Worm (Caenorhabditis elegans) whole organism, L1 larva: Measurements from ENCODE around the gene T28A11.3.

Experiments used
- C34B4.2 ChIP-seq: sonication (generic microtip); optimal IDR thresholded peaks from 2 replicates; lab custom pipeline; 2017; ENCODE audit warnings: mild to moderate bottlenecking, missing genetic modification characterization, missing compliant biosample characterization
- alr-1 ChIP-seq: fragments of 200-800 bp; sonication (Bioruptor generic); optimal IDR thresholded peaks from 2 replicates; lab custom pipeline; 2018; ENCODE audit warnings: borderline replicate concordance, mild to moderate bottlenecking, missing genetic modification characterization, missing compliant biosample characterization
- aly-2 ChIP-seq: fragments of 150-350 bp; optimal IDR thresholded peaks from 2 replicates; lab custom pipeline; 2014; ENCODE audit warnings: missing biosample characterization, missing genetic modification characterization
- ceh-82 ChIP-seq, 3 experiments: fragments of 150-350 bp in 1 of 3; sonication (generic microtip) in 2 of 3; optimal IDR thresholded peaks; 2 replicates each; lab custom pipeline; 2014 to 2017; ENCODE audit warnings: missing biosample characterization in 3 of 3, missing genetic modification characterization in 3 of 3
- ceh-88 ChIP-seq: fragments of 200-800 bp; sonication (Bioruptor generic); IDR thresholded peaks from 2 replicates; pipeline ENCODE4 v1.3.6; 2022; ENCODE audit warnings: missing genetic modification characterization, missing compliant biosample characterization
- efl-1 ChIP-seq, 4 experiments: fragments of 150-350 bp; optimal IDR thresholded peaks in 3 of 4; peaks in 1 of 4; 1 replicate in 1 of 4; 2 replicates in 3 of 4; lab custom pipeline; 2014; ENCODE audit warnings: missing biosample characterization in 2 of 4, missing genetic modification characterization in 2 of 4, missing genetic modification reagents in 2 of 4
- egl-27 ChIP-seq, 2 experiments: fragments of 150-350 bp in 1 of 2; sonication (generic microtip); optimal IDR thresholded peaks; 3 replicates each; lab custom pipeline; 2017 to 2018; ENCODE audit warnings: missing biosample characterization in 2 of 2, missing genetic modification characterization in 2 of 2, missing genetic modification reagents in 2 of 2
- elt-2 ChIP-seq: sonication (generic microtip); optimal IDR thresholded peaks from 2 replicates; lab custom pipeline; 2016; ENCODE audit warnings: missing genetic modification characterization, mild to moderate bottlenecking, inconsistent platforms, missing compliant biosample characterization, missing genetic modification reagents
- fkh-10 ChIP-seq: sonication (generic microtip); optimal IDR thresholded peaks from 2 replicates; lab custom pipeline; 2017; ENCODE audit warnings: missing biosample characterization, missing genetic modification reagents, missing genetic modification characterization
- fkh-4 ChIP-seq: sonication (generic microtip); optimal IDR thresholded peaks from 2 replicates; lab custom pipeline; 2016; ENCODE audit warnings: missing compliant biosample characterization, missing genetic modification characterization, borderline replicate concordance
- hpl-2 ChIP-seq: fragments of 150-350 bp; optimal IDR thresholded peaks from 2 replicates; lab custom pipeline; 2014; ENCODE audit warnings: missing biosample characterization, missing genetic modification reagents, missing genetic modification characterization
- irx-1 ChIP-seq: sonication (generic microtip); optimal IDR thresholded peaks from 2 replicates; lab custom pipeline; 2016; ENCODE audit warnings: missing genetic modification characterization, missing compliant biosample characterization
- lin-14 ChIP-seq: fragments of 200-800 bp; sonication (Bioruptor generic); optimal IDR thresholded peaks from 2 replicates; lab custom pipeline; 2018; ENCODE audit warnings: mild to moderate bottlenecking, missing genetic modification characterization, moderate library complexity, missing compliant biosample characterization
- lin-15B ChIP-seq: fragments of 150-350 bp; sonication (generic microtip); optimal IDR thresholded peaks from 3 replicates; lab custom pipeline; 2014; ENCODE audit warnings: missing biosample characterization, missing genetic modification characterization
- lin-35 ChIP-seq, 2 experiments: fragments of 150-350 bp; optimal IDR thresholded peaks; 2 replicates each; lab custom pipeline; 2014; ENCODE audit warnings: missing biosample characterization in 2 of 2, missing genetic modification characterization in 2 of 2, missing genetic modification reagents in 2 of 2
- lir-3 ChIP-seq: sonication (generic microtip); optimal IDR thresholded peaks from 2 replicates; lab custom pipeline; 2016; ENCODE audit warnings: mild to moderate bottlenecking, missing genetic modification characterization, moderate library complexity, missing compliant biosample characterization; ENCODE audit not compliant: poor library complexity
- mab-9 ChIP-seq: fragments of 200-800 bp; sonication (Bioruptor generic); IDR thresholded peaks from 2 replicates; pipeline ENCODE4 v1.3.6; 2022; ENCODE audit warnings: missing genetic modification reagents, missing genetic modification characterization, missing compliant biosample characterization
- nhr-11 ChIP-seq: fragments of 150-350 bp; optimal IDR thresholded peaks from 2 replicates; lab custom pipeline; 2014; ENCODE audit warnings: missing biosample characterization, missing genetic modification characterization
- nhr-12 ChIP-seq: sonication (generic microtip); optimal IDR thresholded peaks from 2 replicates; lab custom pipeline; 2017; ENCODE audit warnings: missing biosample characterization, missing genetic modification characterization
- nhr-19 ChIP-seq: fragments of 200-800 bp; sonication (Bioruptor generic); conservative IDR thresholded peaks from 2 replicates; pipeline ENCODE4 v1.3.6; 2022; ENCODE audit warnings: missing genetic modification characterization, missing compliant biosample characterization
- nhr-20 ChIP-seq: sonication (generic microtip); optimal IDR thresholded peaks from 2 replicates; lab custom pipeline; 2016; ENCODE audit warnings: mild to moderate bottlenecking, missing genetic modification characterization, missing compliant biosample characterization
- nhr-71 ChIP-seq: sonication (generic microtip); optimal IDR thresholded peaks from 2 replicates; lab custom pipeline; 2016; ENCODE audit warnings: mild to moderate bottlenecking, missing genetic modification characterization, moderate library complexity, missing compliant biosample characterization
- nhr-77 ChIP-seq: fragments of 150-350 bp; optimal IDR thresholded peaks from 2 replicates; lab custom pipeline; 2014; ENCODE audit warnings: missing biosample characterization, missing genetic modification characterization
- nhr-90 ChIP-seq: sonication (generic microtip); optimal IDR thresholded peaks from 2 replicates; lab custom pipeline; 2016; ENCODE audit warnings: mild to moderate bottlenecking, missing genetic modification characterization, missing compliant biosample characterization; ENCODE audit not compliant: poor library complexity
- pax-3 ChIP-seq: fragments of 200-800 bp; sonication (Bioruptor generic); optimal IDR thresholded peaks from 2 replicates; lab custom pipeline; 2018; ENCODE audit warnings: mild to moderate bottlenecking, missing genetic modification characterization, moderate library complexity, missing compliant biosample characterization
- rnt-1 ChIP-seq: sonication (generic microtip); optimal IDR thresholded peaks from 2 replicates; lab custom pipeline; 2016; ENCODE audit warnings: mild to moderate bottlenecking, missing genetic modification characterization, moderate library complexity, missing compliant biosample characterization
- skn-1 ChIP-seq: fragments of 150-350 bp; optimal IDR thresholded peaks from 2 replicates; lab custom pipeline; 2014; ENCODE audit warnings: missing biosample characterization, missing genetic modification characterization
- snpc-4 ChIP-seq: fragments of 150-350 bp; optimal IDR thresholded peaks from 2 replicates; lab custom pipeline; 2014; ENCODE audit warnings: missing biosample characterization, missing genetic modification characterization
- sptf-1 ChIP-seq: fragments of 150-350 bp; optimal IDR thresholded peaks from 2 replicates; lab custom pipeline; 2014; ENCODE audit warnings: missing biosample characterization, missing genetic modification characterization
- unc-130 ChIP-seq: fragments of 150-350 bp; optimal IDR thresholded peaks from 2 replicates; lab custom pipeline; 2017; ENCODE audit warnings: missing biosample characterization, missing genetic modification characterization, inconsistent platforms
- unc-30 ChIP-seq: sonication (generic microtip); optimal IDR thresholded peaks from 2 replicates; lab custom pipeline; 2017; ENCODE audit warnings: missing biosample characterization, missing genetic modification characterization
- unc-86 ChIP-seq: sonication (generic microtip); optimal IDR thresholded peaks from 2 replicates; lab custom pipeline; 2016; ENCODE audit warnings: missing genetic modification characterization, missing compliant biosample characterization
- unc-98 ChIP-seq: fragments of 200-800 bp; sonication (Bioruptor generic); IDR thresholded peaks from 2 replicates; pipeline ENCODE4 v1.3.6; 2022; ENCODE audit warnings: missing genetic modification characterization, missing compliant biosample characterization
- zag-1 ChIP-seq: fragments of 150-350 bp; optimal IDR thresholded peaks from 2 replicates; lab custom pipeline; 2014; ENCODE audit warnings: missing biosample characterization, missing genetic modification characterization
- ztf-11 ChIP-seq, 2 experiments: sonication (generic microtip); optimal IDR thresholded peaks; 2 replicates each; lab custom pipeline; 2016 to 2017; ENCODE audit warnings: missing genetic modification characterization in 2 of 2, missing biosample characterization in 1 of 2, missing compliant biosample characterization in 1 of 2
- ztf-4 ChIP-seq: fragments of 150-350 bp; optimal IDR thresholded peaks from 2 replicates; lab custom pipeline; 2014; ENCODE audit warnings: missing biosample characterization, missing genetic modification characterization

T28A11.3 gene

ce11 chrV:3267950-3268349 is 7.2 kb upstream of the T28A11.3 start, which contains the start of gene T28A11.18:
TSS of gene T28A11.18 (minus strand) at chrV:3268050.
- TF ChIP-seq fkh-10 (GFP tag; lab: Kevin White, UChicago): no peak
- no peak for TF ChIP-seq lin-15B (tag; lab: Kevin White, UChicago)
- TF ChIP-seq ztf-11 (tag; optimal IDR thresholded peaks at IDR 0.05; lab: Kevin White, UChicago): no peak
- no peak for TF ChIP-seq egl-27 (tag; optimal IDR thresholded peaks at IDR 0.05; lab: Kevin White, UChicago)
- TF ChIP-seq aly-2: no peak
- no peak for TF ChIP-seq nhr-90
- TF ChIP-seq efl-1 (optimal IDR thresholded peaks at IDR 0.05; lab: Kevin White, UChicago): no peak
- TF ChIP-seq efl-1 (GFP tag; optimal IDR thresholded peaks at IDR 0.05 in 1 of 2; lab: Kevin White, UChicago): no peak
- no peak for TF ChIP-seq lir-3 (tag; lab: Kevin White, UChicago)
- no peak for TF ChIP-seq unc-98 (GFP tag; lab: Robert Waterston, UW)
- no peak for TF ChIP-seq unc-30 (tag; lab: Kevin White, UChicago)
- no peak for TF ChIP-seq C34B4.2 (tag; lab: Kevin White, UChicago)
- no peak for TF ChIP-seq hpl-2
- no peak for TF ChIP-seq nhr-12
- no peak for TF ChIP-seq nhr-77 (tag; lab: Kevin White, UChicago)
- TF ChIP-seq ceh-88 (GFP tag; lab: Robert Waterston, UW): no peak
- TF ChIP-seq unc-86: no peak
- TF ChIP-seq fkh-4 (tag; lab: Kevin White, UChicago): no peak
- no peak for TF ChIP-seq alr-1 (tag; lab: Kevin White, UChicago)
- TF ChIP-seq pax-3 (tag; lab: Kevin White, UChicago): no peak
- TF ChIP-seq irx-1: no peak
- TF ChIP-seq, all 84 proteins: peak for 0

- TF ChIP-seq hpl-2 (no peak), pax-3 (tag; lab: Kevin White, UChicago) (no peak), ceh-82 (tag; optimal IDR thresholded peaks at IDR 0.05; lab: Kevin White, UChicago) (no peak), elt-2 (tag; lab: Kevin White, UChicago) (no peak), nhr-77 (tag; lab: Kevin White, UChicago) (no peak), rnt-1 (peak; percentile 16), unc-130 (no peak)
- TF ChIP-seq, all 84 proteins: peak for 1
These were observed 5.7 kb upstream of the T28A11.3 start, which contains the start of gene T28A11.19 for ce11 chrV:3269407-3269806. TSS of gene T28A11.19 (minus strand) at chrV:3269514.

- TF ChIP-seq hpl-2: no peak
- TF ChIP-seq efl-1 (optimal IDR thresholded peaks at IDR 0.05; lab: Kevin White, UChicago): no peak
- TF ChIP-seq efl-1 (GFP tag; optimal IDR thresholded peaks at IDR 0.05 in 1 of 2; lab: Kevin White, UChicago): peak in 1 of 2 experiments; percentile 70
- TF ChIP-seq, all 84 proteins: peak for 1
These were observed 2.0 kb upstream of the T28A11.3 start, which contains the start of gene T28A11.20 for ce11 chrV:3273156-3273555. TSS of gene T28A11.20 (minus strand) at chrV:3273256.

- TF ChIP-seq fkh-10 (GFP tag; lab: Kevin White, UChicago): no peak
- no peak for TF ChIP-seq ztf-4 (tag; lab: Kevin White, UChicago)
- no peak for TF ChIP-seq aly-2
- TF ChIP-seq nhr-71 (tag; lab: Kevin White, UChicago): no peak
- TF ChIP-seq lin-35 (GFP tag; optimal IDR thresholded peaks at IDR 0.05; lab: Kevin White, UChicago): no peak
- no peak for TF ChIP-seq mab-9
- no peak for TF ChIP-seq nhr-11
- no peak for TF ChIP-seq zag-1 (tag; lab: Kevin White, UChicago)
- TF ChIP-seq unc-86: no peak
- no peak for TF ChIP-seq sptf-1
These were observed 1.5 kb upstream of the T28A11.3 start, which contains the start of gene T28A11.4 for ce11 chrV:3273577-3274100. TSS of gene T28A11.4 (plus strand) at chrV:3274050.

ce11 chrV:3276184-3276583 is 1.1 kb downstream of the T28A11.3 start:
- TF ChIP-seq snpc-4 (tag; lab: Kevin White, UChicago) (no peak), fkh-4 (tag; lab: Kevin White, UChicago) (no peak), nhr-20 (tag; lab: Kevin White, UChicago) (peak; percentile 29), nhr-71 (tag; lab: Kevin White, UChicago) (peak; percentile 71), rnt-1 (peak; percentile 49), skn-1 (tag; lab: Kevin White, UChicago) (no peak), nhr-19 (GFP tag; lab: Robert Waterston, UW) (peak; percentile 33; the same call in 1 of the 2 replicates), lin-14 (GFP tag; lab: Kevin White, UChicago) (peak; percentile 75)
